Fruit fly (Drosophila melanogaster): ENCODE results near the gene prage.

dm6 chrX:1789266-1789665 is 15.7 kb downstream of the prage start, which contains the start of gene CG32806:
- TF ChIP-seq insv (optimal IDR thresholded peaks at IDR 0.05) (no peak), h (optimal IDR thresholded peaks at IDR 0.05) (no peak), psq (optimal IDR thresholded peaks at IDR 0.05) (no peak)
